Fruit fly (Drosophila melanogaster): Measurements from ENCODE around the gene grn.

DNA sequence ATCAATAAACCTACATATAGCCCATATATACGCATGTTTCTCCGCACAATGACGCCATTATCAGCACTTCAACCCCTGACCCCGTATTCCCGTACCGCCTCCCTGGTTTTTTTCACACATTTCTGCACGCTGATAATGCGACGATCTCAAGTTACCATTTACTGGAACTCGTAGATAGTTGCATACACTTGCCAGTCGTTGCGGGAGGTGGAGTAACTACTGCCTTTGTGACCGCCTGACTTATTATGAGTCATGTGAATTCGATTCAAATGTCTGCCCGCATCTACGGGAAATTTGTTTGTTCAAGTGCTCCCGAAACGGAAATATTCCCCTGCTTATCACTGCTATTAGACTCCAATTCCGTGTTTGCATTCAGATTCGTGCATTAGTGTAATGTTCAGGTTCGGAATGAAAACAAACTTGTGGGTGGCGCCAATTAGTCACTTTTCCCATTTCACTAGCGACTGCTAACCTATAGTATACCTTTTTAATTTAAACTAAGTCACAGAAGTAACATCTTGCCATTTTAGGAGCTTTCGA is 54.0 kb downstream of the grn start:
- no peak for TF ChIP-seq CG15336 (GFP tag; IDR thresholded peaks at IDR 0.05)
- TF ChIP-seq CG11294 (GFP tag; IDR thresholded peaks at IDR 0.05): no peak
- no peak for TF ChIP-seq Blimp-1 (GFP tag; optimal IDR thresholded peaks at IDR 0.05)
- no peak for TF ChIP-seq fd59A (GFP tag; optimal IDR thresholded peaks at IDR 0.05)
- TF ChIP-seq Sox102F (GFP tag; optimal IDR thresholded peaks at IDR 0.05): no peak
- no peak for TF ChIP-seq CG8632 (GFP tag; optimal IDR thresholded peaks at IDR 0.05)
- no peak for TF ChIP-seq Ets96B (tag; optimal IDR thresholded peaks at IDR 0.05)
- TF ChIP-seq CG1621 (tag; optimal IDR thresholded peaks at IDR 0.05): no peak
- no peak for TF ChIP-seq cyc (GFP tag; optimal IDR thresholded peaks at IDR 0.05)
- TF ChIP-seq spab (GFP tag; optimal IDR thresholded peaks at IDR 0.05): no peak

Data from whole organism, prepupa.